Fruit fly (Drosophila melanogaster) whole organism, embryonic: Measurements from ENCODE around the gene CG3434.

Source experiments
- Abd-B ChIP-seq: fragments of 200-800 bp; sonication (Bioruptor generic); optimal IDR thresholded peaks from 2 replicates; lab custom pipeline; 2018; ENCODE audit warnings: missing biosample characterization, mild to moderate bottlenecking, missing genetic modification characterization, moderate library complexity
- BtbVII ChIP-seq: fragments of 200-800 bp; sonication (Bioruptor generic); optimal IDR thresholded peaks from 3 replicates; lab custom pipeline; 2017; ENCODE audit warnings: missing biosample characterization, mild to moderate bottlenecking, missing genetic modification characterization
- CG10462 ChIP-seq: fragments of 200-800 bp; sonication (Bioruptor generic); optimal IDR thresholded peaks from 2 replicates; lab custom pipeline; 2016; ENCODE audit warnings: missing biosample characterization, missing genetic modification characterization
- CG11398 ChIP-seq: fragments of 200-800 bp; sonication (Bioruptor generic); optimal IDR thresholded peaks from 2 replicates; lab custom pipeline; 2016; ENCODE audit warnings: missing biosample characterization, missing genetic modification characterization
- CG15514 ChIP-seq: fragments of 200-800 bp; sonication (Bioruptor generic); optimal IDR thresholded peaks from 3 replicates; lab custom pipeline; 2017; ENCODE audit warnings: missing biosample characterization, missing genetic modification characterization, mild to moderate bottlenecking, moderate library complexity, missing genetic modification reagents
- CG16863 ChIP-seq: fragments of 200-800 bp; sonication (Bioruptor generic); optimal IDR thresholded peaks from 3 replicates; lab custom pipeline; 2016; ENCODE audit warnings: missing biosample characterization, missing genetic modification characterization
- CG17829 ChIP-seq: fragments of 200-800 bp; optimal IDR thresholded peaks from 2 replicates; lab custom pipeline; 2019; ENCODE audit warnings: missing biosample characterization, mild to moderate bottlenecking, missing genetic modification characterization, moderate library complexity
- CG2712 ChIP-seq: fragments of 200-800 bp; optimal IDR thresholded peaks from 3 replicates; lab custom pipeline; 2019; ENCODE audit warnings: missing biosample characterization, mild to moderate bottlenecking, missing genetic modification characterization, moderate library complexity
- CG30431 ChIP-seq: fragments of 200-800 bp; sonication (Bioruptor generic); optimal IDR thresholded peaks from 2 replicates; lab custom pipeline; 2017; ENCODE audit warnings: missing biosample characterization, missing genetic modification characterization
- CG3065 ChIP-seq: fragments of 200-800 bp; sonication (Bioruptor generic); optimal IDR thresholded peaks from 2 replicates; lab custom pipeline; 2016; ENCODE audit warnings: missing biosample characterization, missing genetic modification characterization
- CG31388 ChIP-seq: fragments of 200-800 bp; sonication (Bioruptor generic); optimal IDR thresholded peaks from 2 replicates; lab custom pipeline; 2016; ENCODE audit warnings: missing biosample characterization, missing genetic modification characterization
- CG32532 ChIP-seq: fragments of 200-800 bp; sonication (Bioruptor generic); IDR thresholded peaks from 2 replicates; pipeline ENCODE4 v1.3.6; 2022; ENCODE audit warnings: missing biosample characterization, missing genetic modification characterization
- CG34376 ChIP-seq: fragments of 200-800 bp; sonication (Bioruptor generic); optimal IDR thresholded peaks from 2 replicates; lab custom pipeline; 2018; ENCODE audit warnings: missing biosample characterization, mild to moderate bottlenecking, missing genetic modification characterization
- CG34422 ChIP-seq: fragments of 200-800 bp; sonication (Bioruptor generic); IDR thresholded peaks from 3 replicates; pipeline ENCODE4 v1.3.6; 2022; ENCODE audit warnings: missing biosample characterization, missing genetic modification characterization
- CG4360 ChIP-seq: fragments of 200-800 bp; sonication (Bioruptor generic); IDR thresholded peaks from 2 replicates; pipeline ENCODE4 v1.3.6; 2022; ENCODE audit warnings: missing biosample characterization, missing genetic modification characterization
- CG6683 ChIP-seq: fragments of 200-800 bp; sonication (Bioruptor generic); optimal IDR thresholded peaks from 2 replicates; lab custom pipeline; 2017; ENCODE audit warnings: missing biosample characterization, mild to moderate bottlenecking, missing genetic modification characterization, missing genetic modification reagents
- CG7745 ChIP-seq: fragments of 200-800 bp; sonication (Bioruptor generic); optimal IDR thresholded peaks from 2 replicates; lab custom pipeline; 2018; ENCODE audit warnings: missing biosample characterization, mild to moderate bottlenecking, missing genetic modification characterization, moderate library complexity
- CG7928 ChIP-seq: fragments of 200-800 bp; sonication (Bioruptor generic); optimal IDR thresholded peaks from 2 replicates; lab custom pipeline; 2017; ENCODE audit warnings: missing biosample characterization, mild to moderate bottlenecking, missing genetic modification characterization
- Dp ChIP-seq: fragments of 200-800 bp; sonication (Bioruptor generic); optimal IDR thresholded peaks from 2 replicates; lab custom pipeline; 2018; ENCODE audit warnings: missing biosample characterization, mild to moderate bottlenecking, missing genetic modification characterization, moderate library complexity
- NK7.1 ChIP-seq: fragments of 200-800 bp; sonication (Bioruptor generic); optimal IDR thresholded peaks from 3 replicates; lab custom pipeline; 2016; ENCODE audit warnings: missing biosample characterization, missing genetic modification characterization
- Oaz ChIP-seq: fragments of 200-800 bp; sonication (Bioruptor generic); IDR thresholded peaks from 2 replicates; pipeline ENCODE4 v1.3.6; 2022; ENCODE audit warnings: missing biosample characterization, missing genetic modification characterization
- Scr ChIP-seq: fragments of 200-800 bp; sonication (Bioruptor generic); IDR thresholded peaks from 2 replicates; pipeline ENCODE4 v1.3.6; 2022; ENCODE audit warnings: missing biosample characterization, missing genetic modification characterization; ENCODE audit not compliant: partially characterized antibody
- TFAM ChIP-seq: fragments of 200-800 bp; sonication (Bioruptor generic); optimal IDR thresholded peaks from 2 replicates; lab custom pipeline; 2017; ENCODE audit warnings: missing biosample characterization, missing genetic modification characterization, inconsistent platforms
- abd-A ChIP-seq: fragments of 200-800 bp; sonication (Bioruptor generic); optimal IDR thresholded peaks from 3 replicates; lab custom pipeline; 2019; ENCODE audit warnings: missing biosample characterization, mild to moderate bottlenecking, missing genetic modification characterization, moderate library complexity
- ase ChIP-seq: fragments of 200-800 bp; sonication (Bioruptor generic); IDR thresholded peaks from 3 replicates; pipeline ENCODE4 v1.3.6; 2022; ENCODE audit warnings: missing biosample characterization, missing genetic modification characterization
- bcd ChIP-seq: fragments of 200-800 bp; sonication (Bioruptor generic); optimal IDR thresholded peaks from 2 replicates; lab custom pipeline; 2017; ENCODE audit warnings: missing biosample characterization, mild to moderate bottlenecking, missing genetic modification characterization
- cg ChIP-seq: fragments of 200-800 bp; sonication (Bioruptor generic); optimal IDR thresholded peaks from 3 replicates; lab custom pipeline; 2019; ENCODE audit warnings: missing biosample characterization, mild to moderate bottlenecking, missing genetic modification characterization, moderate library complexity
- emc ChIP-seq: fragments of 200-800 bp; sonication (Bioruptor generic); optimal IDR thresholded peaks from 2 replicates; lab custom pipeline; 2016; ENCODE audit warnings: missing biosample characterization, missing genetic modification characterization
- ewg ChIP-seq: fragments of 200-800 bp; sonication (Bioruptor generic); optimal IDR thresholded peaks from 3 replicates; lab custom pipeline; 2017; ENCODE audit warnings: mild to moderate bottlenecking, missing biosample characterization, missing genetic modification reagents, missing genetic modification characterization
- gt ChIP-seq: fragments of 200-800 bp; sonication (Bioruptor generic); IDR thresholded peaks from 2 replicates; pipeline ENCODE4 v1.3.6; 2022; ENCODE audit warnings: missing biosample characterization, missing genetic modification characterization
- hbn ChIP-seq: fragments of 200-800 bp; sonication (Bioruptor generic); IDR thresholded peaks from 2 replicates; pipeline ENCODE4 v1.3.6; 2022; ENCODE audit warnings: missing biosample characterization, missing genetic modification characterization; ENCODE audit not compliant: partially characterized antibody
- insv ChIP-seq, 2 experiments: fragments of 200-800 bp; sonication (Bioruptor generic); optimal IDR thresholded peaks; 3 replicates each; lab custom pipeline; 2016 to 2018; ENCODE audit warnings: missing biosample characterization in 2 of 2, missing genetic modification characterization in 2 of 2
- nau ChIP-seq: fragments of 200-800 bp; sonication (Bioruptor generic); optimal IDR thresholded peaks from 3 replicates; lab custom pipeline; 2017; ENCODE audit warnings: missing biosample characterization, mild to moderate bottlenecking, missing genetic modification characterization, missing genetic modification reagents
- nerfin-1 ChIP-seq: fragments of 200-800 bp; sonication (Bioruptor generic); optimal IDR thresholded peaks from 3 replicates; lab custom pipeline; 2019; ENCODE audit warnings: missing biosample characterization, mild to moderate bottlenecking, missing genetic modification characterization, moderate library complexity
- pfk ChIP-seq: fragments of 200-800 bp; sonication (Bioruptor generic); optimal IDR thresholded peaks from 2 replicates; lab custom pipeline; 2018; ENCODE audit warnings: missing biosample characterization, mild to moderate bottlenecking, missing genetic modification characterization, moderate library complexity
- pho ChIP-seq: fragments of 200-800 bp; sonication (Bioruptor generic); optimal IDR thresholded peaks from 2 replicates; lab custom pipeline; 2016; ENCODE audit warnings: missing biosample characterization, missing genetic modification characterization
- phol ChIP-seq: fragments of 200-800 bp; sonication (Bioruptor generic); optimal IDR thresholded peaks from 3 replicates; lab custom pipeline; 2018; ENCODE audit warnings: missing biosample characterization, mild to moderate bottlenecking, missing genetic modification characterization, moderate library complexity
- pzg ChIP-seq: fragments of 200-800 bp; sonication (Bioruptor generic); optimal IDR thresholded peaks from 3 replicates; lab custom pipeline; 2018; ENCODE audit warnings: missing biosample characterization, mild to moderate bottlenecking, missing genetic modification characterization, moderate library complexity
- ro ChIP-seq: fragments of 200-800 bp; sonication (Bioruptor generic); IDR thresholded peaks from 2 replicates; pipeline ENCODE4 v1.3.6; 2022; ENCODE audit warnings: missing biosample characterization, missing genetic modification characterization
- sima ChIP-seq: fragments of 200-800 bp; sonication (Bioruptor generic); optimal IDR thresholded peaks from 2 replicates; lab custom pipeline; 2016; ENCODE audit warnings: missing biosample characterization, missing genetic modification characterization
- sob ChIP-seq: fragments of 200-800 bp; sonication (Bioruptor generic); IDR thresholded peaks from 2 replicates; pipeline ENCODE4 v1.3.6; 2022; ENCODE audit warnings: missing biosample characterization, missing genetic modification characterization
- sr ChIP-seq: fragments of 200-800 bp; sonication (Bioruptor generic); IDR thresholded peaks from 3 replicates; pipeline ENCODE4 v1.3.6; 2022; ENCODE audit warnings: missing biosample characterization, missing genetic modification characterization
- tio ChIP-seq: fragments of 200-800 bp; sonication (Bioruptor generic); optimal IDR thresholded peaks from 2 replicates; lab custom pipeline; 2017; ENCODE audit warnings: missing biosample characterization, missing genetic modification characterization, inconsistent platforms
- tna ChIP-seq: fragments of 200-800 bp; sonication (Bioruptor generic); IDR thresholded peaks from 2 replicates; pipeline ENCODE4 v1.3.6; 2022; ENCODE audit warnings: missing biosample characterization, missing genetic modification characterization; ENCODE audit not compliant: partially characterized antibody
- trem ChIP-seq: fragments of 200-800 bp; optimal IDR thresholded peaks from 3 replicates; lab custom pipeline; 2019; ENCODE audit warnings: missing biosample characterization, mild to moderate bottlenecking, missing genetic modification characterization, moderate library complexity
- ttk ChIP-seq: fragments of 200-800 bp; sonication (Bioruptor generic); IDR thresholded peaks from 2 replicates; pipeline ENCODE4 v2.1.2; 2022; ENCODE audit warnings: missing biosample characterization, missing genetic modification characterization
- vvl ChIP-seq: fragments of 200-800 bp; sonication (Bioruptor generic); IDR thresholded peaks from 2 replicates; pipeline ENCODE4 v1.3.6; 2022; ENCODE audit warnings: missing biosample characterization, missing genetic modification characterization
- zen2 ChIP-seq: fragments of 200-800 bp; sonication (Bioruptor generic); IDR thresholded peaks from 3 replicates; pipeline ENCODE4 v1.3.6; 2022; ENCODE audit warnings: missing biosample characterization, missing genetic modification characterization; ENCODE audit not compliant: partially characterized antibody
- zfh2 ChIP-seq: fragments of 200-800 bp; sonication (Bioruptor generic); optimal IDR thresholded peaks from 2 replicates; lab custom pipeline; 2016; ENCODE audit warnings: missing biosample characterization, missing genetic modification characterization

CG3434 gene

DNA sequence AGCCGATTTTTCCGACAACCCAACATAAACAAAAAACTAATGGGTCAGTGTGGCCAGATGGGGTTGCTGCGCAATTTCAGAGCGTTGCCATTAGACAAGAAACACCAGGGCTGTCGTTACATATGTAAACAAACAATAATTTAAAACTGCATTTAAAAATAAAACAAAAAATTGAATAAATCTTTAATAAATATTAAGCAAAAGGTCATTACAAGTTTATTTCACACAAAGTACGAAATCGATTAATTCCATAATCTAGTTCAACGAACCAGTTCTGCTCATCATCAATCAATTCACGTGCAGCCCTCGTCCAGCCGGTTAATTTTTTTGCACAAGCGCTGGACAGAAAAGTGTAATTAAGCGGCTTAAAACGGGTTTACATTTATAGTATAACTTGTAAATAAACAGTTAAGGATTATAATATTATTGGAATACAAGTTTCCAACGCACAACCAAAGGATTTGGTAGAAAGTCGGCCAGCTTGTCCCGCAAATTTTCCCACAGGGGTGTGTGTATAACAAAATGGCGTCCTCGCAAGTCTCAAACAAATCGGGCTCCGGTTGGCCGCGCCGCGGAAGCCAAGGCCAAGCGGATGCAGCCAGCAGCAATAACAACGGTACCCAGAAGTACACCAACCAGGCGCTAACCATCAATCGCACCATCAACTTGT is 49.7 kb downstream of the CG3434 start, which contains the start of the genes CG4022 and Cpsf5 (continued):
- peak; percentile 91 for TF ChIP-seq CG32532 (GFP tag; lab: Robert Waterston, UW)
- TF ChIP-seq BtbVII (GFP tag; lab: Kevin White, UChicago): peak; percentile 47
- TF ChIP-seq nau (GFP tag; lab: Kevin White, UChicago): peak; percentile 36
- peak; percentile 86 for TF ChIP-seq Abd-B (GFP tag; lab: Kevin White, UChicago)
- peak in 1 of 2 experiments; percentile 66 for TF ChIP-seq insv (GFP tag; optimal IDR thresholded peaks at IDR 0.05; lab: Kevin White, UChicago)
- peak; percentile 100 for TF ChIP-seq CG15514
- no peak; the same call in 2 of the 3 replicates for TF ChIP-seq zen2
- TF ChIP-seq TFAM (GFP tag; lab: Kevin White, UChicago): no peak
- no peak for TF ChIP-seq CG11398 (GFP tag; lab: Kevin White, UChicago)
- 0 out of 3 replicates have a peak, but pooled peaks have one; percentile 17 for TF ChIP-seq sr (GFP tag; lab: Robert Waterston, UW)
- peak; percentile 67 for TF ChIP-seq CG10462 (GFP tag; lab: Kevin White, UChicago)
- peak; percentile 80 for TF ChIP-seq CG34422
- TF ChIP-seq tio (GFP tag; lab: Kevin White, UChicago): no peak
- peak; percentile 94 for TF ChIP-seq phol (tag; lab: Kevin White, UChicago)
- peak; percentile 46 for TF ChIP-seq CG3065
- TF ChIP-seq CG2712 (tag; lab: Kevin White, UChicago): peak; percentile 91
- no peak for TF ChIP-seq ro
- TF ChIP-seq CG30431 (GFP tag; lab: Kevin White, UChicago): peak; percentile 52
- TF ChIP-seq sima (GFP tag; lab: Kevin White, UChicago): no peak
- peak; percentile 82 for TF ChIP-seq pzg (GFP tag; lab: Kevin White, UChicago)
- TF ChIP-seq trem (tag; lab: Kevin White, UChicago): peak; percentile 85
- peak; percentile 80 for TF ChIP-seq Oaz (GFP tag; lab: Robert Waterston, UW)
- TF ChIP-seq CG17829: peak; percentile 91
- TF ChIP-seq cg: no peak
- TF ChIP-seq CG31388: peak; percentile 46
- peak; percentile 73; the same call in 2 of the 3 replicates for TF ChIP-seq ase (GFP tag; lab: Robert Waterston, UW)
- TF ChIP-seq vvl (GFP tag; lab: Robert Waterston, UW): peak; percentile 85
- TF ChIP-seq bcd (GFP tag; lab: Kevin White, UChicago): peak; percentile 73
- peak; percentile 69 for TF ChIP-seq nerfin-1 (tag; lab: Kevin White, UChicago)
- peak; percentile 97 for TF ChIP-seq abd-A (tag; lab: Kevin White, UChicago)
- TF ChIP-seq Scr (GFP tag; lab: Robert Waterston, UW): peak; percentile 41; the same call in 1 of the 2 replicates
- peak; percentile 45 for TF ChIP-seq CG16863 (GFP tag; lab: Kevin White, UChicago)
- peak; percentile 23 for TF ChIP-seq CG34376 (GFP tag; lab: Kevin White, UChicago)
- TF ChIP-seq CG4360 (GFP tag; lab: Robert Waterston, UW): no peak
- TF ChIP-seq zfh2 (GFP tag; lab: Kevin White, UChicago): peak; percentile 72
- peak; percentile 40; the same call in 1 of the 2 replicates for TF ChIP-seq gt (GFP tag; lab: Robert Waterston, UW)
- peak; percentile 79 for TF ChIP-seq ewg (GFP tag; lab: Kevin White, UChicago)
- no peak for TF ChIP-seq hbn
- no peak for TF ChIP-seq NK7.1 (GFP tag; lab: Kevin White, UChicago)
- peak; percentile 99 for TF ChIP-seq CG7745 (tag; lab: Kevin White, UChicago)
- TF ChIP-seq emc: peak; percentile 27
- peak; percentile 77 for TF ChIP-seq ttk (GFP tag; lab: Robert Waterston, UW)
- no peak for TF ChIP-seq pfk
- TF ChIP-seq pho (GFP tag; lab: Kevin White, UChicago): peak; percentile 67
- peak; percentile 28 for TF ChIP-seq Dp (GFP tag; lab: Kevin White, UChicago)
- TF ChIP-seq CG6683: peak; percentile 53
- TF ChIP-seq CG7928 (GFP tag; lab: Kevin White, UChicago): peak; percentile 98
- TF ChIP-seq sob (GFP tag; lab: Robert Waterston, UW): peak; percentile 87
- TF ChIP-seq tna (GFP tag; lab: Robert Waterston, UW): no peak
